Fruit fly (Drosophila melanogaster): ENCODE data around the gene Cht7.

Gene Cht7

dm6 chr3L:3096073-3096725 lies 10.6 kb downstream of the Cht7 start:
- peak; percentile 88 for TF ChIP-seq CG42726 (GFP tag; IDR thresholded peaks at IDR 0.05; ENCODE audit: partially characterized antibody)
- TF ChIP-seq en (GFP tag; optimal IDR thresholded peaks at IDR 0.05), result peak; percentile 5
- TF ChIP-seq CG1529 (GFP tag; optimal IDR thresholded peaks at IDR 0.05), result no peak
- TF ChIP-seq Meics (GFP tag; optimal IDR thresholded peaks at IDR 0.05), result peak; percentile 27
- TF ChIP-seq sim (GFP tag; IDR thresholded peaks at IDR 0.05), result no peak
- TF ChIP-seq CG32532 (GFP tag; IDR thresholded peaks at IDR 0.05), result peak; percentile 43; the same call in 1 of the 2 replicates
- TF ChIP-seq Fer2 (tag; optimal IDR thresholded peaks at IDR 0.05), result peak; percentile 34
- peak; percentile 3 for TF ChIP-seq CG12769 (tag; optimal IDR thresholded peaks at IDR 0.05)
- peak; percentile 89 for TF ChIP-seq CG16813 (GFP tag; IDR thresholded peaks at IDR 0.05; ENCODE audit: partially characterized antibody)
- 0 out of 2 replicates have a peak, but pooled peaks have one; percentile 3 for TF ChIP-seq slbo (GFP tag; IDR thresholded peaks at IDR 0.05)
- TF ChIP-seq dysf (GFP tag; IDR thresholded peaks at IDR 0.05), result peak; percentile 35; the same call in 1 of the 3 replicates
- TF ChIP-seq CG7839 (tag; optimal IDR thresholded peaks at IDR 0.05), result peak; percentile 18
- peak; percentile 99 for TF ChIP-seq Bdp1 (GFP tag; optimal IDR thresholded peaks at IDR 0.05)
- peak; percentile 54; the same call in 2 of the 4 replicates for TF ChIP-seq chinmo (GFP tag; IDR thresholded peaks at IDR 0.05; ENCODE audit: partially characterized antibody)
- TF ChIP-seq CG12659 (GFP tag; optimal IDR thresholded peaks at IDR 0.05), result peak; percentile 17
- no peak for TF ChIP-seq kah (GFP tag; optimal IDR thresholded peaks at IDR 0.05)
- TF ChIP-seq CG2120 (GFP tag; optimal IDR thresholded peaks at IDR 0.05), result peak; percentile 53
- 0 out of 2 replicates have a peak, but pooled peaks have one; percentile 17 for TF ChIP-seq Ptx1 (GFP tag; IDR thresholded peaks at IDR 0.05)
- TF ChIP-seq CG10959 (GFP tag; IDR thresholded peaks at IDR 0.05), result peak; percentile 87
- no peak for TF ChIP-seq CTCF (GFP tag; optimal IDR thresholded peaks at IDR 0.05)
- TF ChIP-seq tna (GFP tag; IDR thresholded peaks at IDR 0.05; ENCODE audit: partially characterized antibody), result peak; percentile 79
- peak; percentile 27 for TF ChIP-seq CG3281 (GFP tag; optimal IDR thresholded peaks at IDR 0.05)
- peak; percentile 93 for TF ChIP-seq ato (GFP tag; IDR thresholded peaks at IDR 0.05; ENCODE audit: partially characterized antibody)
- TF ChIP-seq yki (optimal IDR thresholded peaks at IDR 0.05), result no peak
- TF ChIP-seq CG2129 (GFP tag; IDR thresholded peaks at IDR 0.05; ENCODE audit: partially characterized antibody), result peak; percentile 38; the same call in 1 of the 2 replicates
- TF ChIP-seq hkb (optimal IDR thresholded peaks at IDR 0.05), result no peak
- TF ChIP-seq hkb (GFP tag; IDR thresholded peaks at IDR 0.05), result peak; percentile 62; the same call in 1 of the 2 replicates
- TF ChIP-seq Stat92E (GFP tag; optimal IDR thresholded peaks at IDR 0.05), result peak in 1 of 3 experiments; percentile 12
- peak; percentile 74 for TF ChIP-seq CG34224 (GFP tag; IDR thresholded peaks at IDR 0.05; ENCODE audit: partially characterized antibody)
- TF ChIP-seq HHEX (GFP tag; optimal IDR thresholded peaks at IDR 0.05), result peak; percentile 19
- peak; percentile 99 for TF ChIP-seq CG5180 (GFP tag; optimal IDR thresholded peaks at IDR 0.05)
- TF ChIP-seq sna (GFP tag; IDR thresholded peaks at IDR 0.05; ENCODE audit: partially characterized antibody), result peak; percentile 72
- TF ChIP-seq lab (GFP tag; optimal IDR thresholded peaks at IDR 0.05), result peak; percentile 60
- peak; percentile 81 for TF ChIP-seq amos (GFP tag; IDR thresholded peaks at IDR 0.05; ENCODE audit: partially characterized antibody)
- peak; percentile 53 for TF ChIP-seq CG2678 (tag; optimal IDR thresholded peaks at IDR 0.05)
- no peak for TF ChIP-seq CG11723 (GFP tag; optimal IDR thresholded peaks at IDR 0.05)
- 0 out of 2 replicates have a peak, but pooled peaks have one; percentile 27 for TF ChIP-seq Awh (GFP tag; IDR thresholded peaks at IDR 0.05)
- TF ChIP-seq bsh (GFP tag; optimal IDR thresholded peaks at IDR 0.05), result peak in 1 of 2 experiments; percentile 8
- peak; percentile 39; the same call in 1 of the 3 replicates for TF ChIP-seq Doc3 (GFP tag; IDR thresholded peaks at IDR 0.05; ENCODE audit: partially characterized antibody)
- no peak for TF ChIP-seq CG12155 (GFP tag; optimal IDR thresholded peaks at IDR 0.05)
- peak; percentile 87 for TF ChIP-seq CG14860 (GFP tag; IDR thresholded peaks at IDR 0.05; ENCODE audit: partially characterized antibody)
- TF ChIP-seq HLH4C (GFP tag; IDR thresholded peaks at IDR 0.05; ENCODE audit: partially characterized antibody), result peak; percentile 85
- no peak for TF ChIP-seq Mes4 (GFP tag; optimal IDR thresholded peaks at IDR 0.05)
- peak; percentile 2 for TF ChIP-seq CG17359 (tag; optimal IDR thresholded peaks at IDR 0.05)
- TF ChIP-seq Dll (GFP tag; IDR thresholded peaks at IDR 0.05; ENCODE audit: partially characterized antibody), result peak; percentile 60
- TF ChIP-seq NfI (GFP tag; optimal IDR thresholded peaks at IDR 0.05), result peak; percentile 5
- peak; percentile 60; the same call in 1 of the 3 replicates for TF ChIP-seq zen2 (GFP tag; IDR thresholded peaks at IDR 0.05; ENCODE audit: partially characterized antibody)

Measured in whole organism, embryonic.